Fruit fly (Drosophila melanogaster): ENCODE measurements around the gene CG32109.

CG32109 gene

DNA sequence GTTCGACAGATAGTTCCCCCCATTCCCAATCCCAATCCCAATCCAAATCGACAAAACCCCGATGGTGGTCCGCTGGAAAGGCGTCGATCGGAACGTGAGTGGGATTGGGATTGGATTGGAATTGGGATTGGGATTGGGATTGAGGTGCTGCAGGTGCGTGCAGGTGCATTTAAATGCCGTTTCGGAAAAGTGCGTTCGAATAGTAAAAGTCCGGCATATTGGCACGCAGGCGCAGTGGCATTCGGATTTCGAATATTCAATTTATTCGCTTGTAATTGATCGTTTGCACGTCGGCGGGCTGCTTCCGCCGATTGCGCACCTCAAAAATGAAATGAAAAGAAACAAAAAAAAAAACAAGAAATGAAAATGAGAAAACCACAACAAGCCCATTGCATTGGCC is 39.8 kb upstream of the CG32109 start:
- TF ChIP-seq Blimp-1 (GFP tag; optimal IDR thresholded peaks at IDR 0.05): peak; percentile 9
- TF ChIP-seq gce (GFP tag; IDR thresholded peaks at IDR 0.05): 0 out of 3 replicates have a peak, but pooled peaks have one; percentile 20
- peak; percentile 91 for TF ChIP-seq kni (GFP tag; optimal IDR thresholded peaks at IDR 0.05)
- 0 out of 2 replicates have a peak, but pooled peaks have one; percentile 22 for TF ChIP-seq vvl (GFP tag; IDR thresholded peaks at IDR 0.05)
- TF ChIP-seq CG6175 (GFP tag; IDR thresholded peaks at IDR 0.05): 0 out of 3 replicates have a peak, but pooled peaks have one; percentile 30
- no peak for TF ChIP-seq sug (tag; optimal IDR thresholded peaks at IDR 0.05)
- TF ChIP-seq sob (GFP tag; IDR thresholded peaks at IDR 0.05): 0 out of 2 replicates have a peak, but pooled peaks have one; percentile 23
- peak; percentile 15 for TF ChIP-seq Ets65A (GFP tag)
- TF ChIP-seq gcm (GFP tag; optimal IDR thresholded peaks at IDR 0.05): no peak
- TF ChIP-seq hbn (GFP tag; IDR thresholded peaks at IDR 0.05; ENCODE audit: partially characterized antibody): no peak

- TF ChIP-seq h (optimal IDR thresholded peaks at IDR 0.05) (no peak), CG4820 (GFP tag; optimal IDR thresholded peaks at IDR 0.05) (no peak), Dref (GFP tag; IDR thresholded peaks at IDR 0.05) (no peak), Kr (GFP tag; optimal IDR thresholded peaks at IDR 0.05) (no peak), CG17829 (tag; optimal IDR thresholded peaks at IDR 0.05) (no peak), CG3726 (GFP tag; IDR thresholded peaks at IDR 0.05) (no peak), CG2129 (GFP tag; IDR thresholded peaks at IDR 0.05; ENCODE audit: partially characterized antibody) (no peak), Hr39 (optimal IDR thresholded peaks at IDR 0.05) (no peak), hbn (GFP tag; IDR thresholded peaks at IDR 0.05; ENCODE audit: partially characterized antibody) (no peak), Antp (GFP tag; optimal IDR thresholded peaks at IDR 0.05) (no peak), sens (GFP tag) (peak; percentile 49), CG7357 (GFP tag; IDR thresholded peaks at IDR 0.05) (no peak), vfl (GFP tag; optimal IDR thresholded peaks at IDR 0.05) (no peak), Abd-B (GFP tag; optimal IDR thresholded peaks at IDR 0.05) (no peak), Bgb (GFP tag; IDR thresholded peaks at IDR 0.05; ENCODE audit: partially characterized antibody) (no peak), dimm (GFP tag; IDR thresholded peaks at IDR 0.05) (no peak), lbe (GFP tag; optimal IDR thresholded peaks at IDR 0.05) (no peak), CG6854 (GFP tag; optimal IDR thresholded peaks at IDR 0.05) (no peak), vvl (GFP tag; IDR thresholded peaks at IDR 0.05) (no peak), slp2 (GFP tag; optimal IDR thresholded peaks at IDR 0.05) (no peak), CG8290 (GFP tag; optimal IDR thresholded peaks at IDR 0.05) (no peak), CG8290 (tag; optimal IDR thresholded peaks at IDR 0.05) (no peak), MESR4 (GFP tag; optimal IDR thresholded peaks at IDR 0.05) (no peak), sc (optimal IDR thresholded peaks at IDR 0.05) (no peak), sc (GFP tag; optimal IDR thresholded peaks at IDR 0.05) (no peak), nmo (GFP tag; optimal IDR thresholded peaks at IDR 0.05) (peak; percentile 43), zf30C (GFP tag; optimal IDR thresholded peaks at IDR 0.05) (peak; percentile 24), CG7839 (tag; optimal IDR thresholded peaks at IDR 0.05) (no peak), ara (GFP tag; IDR thresholded peaks at IDR 0.05) (peak; percentile 37; the same call in 1 of the 2 replicates), CG32767 (GFP tag; IDR thresholded peaks at IDR 0.05) (no peak), Med (GFP tag) (peak; percentile 19), CG14667 (GFP tag; IDR thresholded peaks at IDR 0.05) (no peak), CG31224 (GFP tag; IDR thresholded peaks at IDR 0.05) (no peak), CG8388 (GFP tag; optimal IDR thresholded peaks at IDR 0.05) (no peak), jing (GFP tag; optimal IDR thresholded peaks at IDR 0.05) (no peak), lilli (GFP tag; optimal IDR thresholded peaks at IDR 0.05) (no peak), corto (GFP tag; optimal IDR thresholded peaks at IDR 0.05) (no peak), bbx (GFP tag; IDR thresholded peaks at IDR 0.05; ENCODE audit: partially characterized antibody) (no peak), Ptx1 (GFP tag; IDR thresholded peaks at IDR 0.05) (no peak), phol (tag; optimal IDR thresholded peaks at IDR 0.05) (peak; percentile 20), Xbp1 (GFP tag; optimal IDR thresholded peaks at IDR 0.05) (no peak), repo (GFP tag; optimal IDR thresholded peaks at IDR 0.05) (no peak), CTCF (GFP tag; optimal IDR thresholded peaks at IDR 0.05) (no peak), Sox100B (GFP tag; optimal IDR thresholded peaks at IDR 0.05) (no peak)
Observed at dm6 chr3L:12706456-12706855, 38.7 kb upstream of the CG32109 start.
